Fruit fly (Drosophila melanogaster) whole organism, pupa: ENCODE results near the gene Ada.

Experiments used
- CG12605 ChIP-seq: fragments of 200-800 bp; sonication (Bioruptor generic); IDR thresholded peaks from 2 replicates; pipeline ENCODE4 v1.3.6; 2022; ENCODE audit warnings: missing biosample characterization, missing genetic modification characterization
- CG15710 ChIP-seq: fragments of 200-800 bp; sonication (Bioruptor generic); optimal IDR thresholded peaks from 2 replicates; lab custom pipeline; 2018; ENCODE audit warnings: missing biosample characterization, mild to moderate bottlenecking, missing genetic modification characterization, moderate library complexity
- Ets98B ChIP-seq: fragments of 200-800 bp; sonication (Bioruptor generic); IDR thresholded peaks from 2 replicates; pipeline ENCODE4 v1.3.6; 2022; ENCODE audit warnings: missing biosample characterization, missing genetic modification characterization

DNA sequence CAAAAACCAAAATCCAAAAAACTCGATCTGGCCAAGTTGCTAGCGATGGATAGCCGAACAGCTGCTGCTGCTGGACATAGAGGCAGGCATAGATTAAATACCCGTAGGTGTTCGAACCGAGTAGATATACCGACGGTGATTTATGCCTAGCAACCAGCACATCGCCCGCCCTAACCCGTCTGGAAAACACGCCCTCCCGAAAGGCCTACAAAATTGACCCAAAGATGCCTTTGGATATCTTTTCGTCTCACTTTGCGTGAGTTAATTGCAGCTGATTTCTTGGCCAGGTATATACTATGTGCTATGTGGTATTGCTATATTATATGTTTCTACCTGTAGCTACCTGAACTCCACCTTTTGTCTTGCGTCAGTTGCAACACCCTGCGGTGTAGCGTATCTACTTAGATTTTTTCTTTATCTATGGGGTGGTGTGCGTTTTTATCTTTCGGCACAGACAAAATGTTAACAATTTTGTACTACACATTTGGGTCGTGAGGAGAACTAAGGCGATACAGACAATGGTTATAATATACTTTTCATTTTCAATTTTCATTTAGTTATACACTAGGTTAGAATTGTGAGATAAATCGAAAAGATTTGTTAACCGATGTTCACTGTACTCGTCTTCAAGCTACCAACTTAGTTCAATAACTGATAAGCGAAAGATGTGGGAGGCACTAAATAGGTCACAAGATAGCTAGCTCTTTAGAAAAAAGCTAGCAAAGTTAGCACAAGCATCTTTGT, 34.8 kb upstream of the Ada start:
- TF ChIP-seq CG15710 (tag; lab: Kevin White, UChicago) (no peak), CG12605 (no peak), Ets98B (GFP tag; lab: Robert Waterston, UW) (no peak)
